Worm (Caenorhabditis elegans): ENCODE data around the gene Y73F4A.2.
A peak's percentile ranks its signal among the peaks of the same experiment; 100 is the strongest.

DNA sequence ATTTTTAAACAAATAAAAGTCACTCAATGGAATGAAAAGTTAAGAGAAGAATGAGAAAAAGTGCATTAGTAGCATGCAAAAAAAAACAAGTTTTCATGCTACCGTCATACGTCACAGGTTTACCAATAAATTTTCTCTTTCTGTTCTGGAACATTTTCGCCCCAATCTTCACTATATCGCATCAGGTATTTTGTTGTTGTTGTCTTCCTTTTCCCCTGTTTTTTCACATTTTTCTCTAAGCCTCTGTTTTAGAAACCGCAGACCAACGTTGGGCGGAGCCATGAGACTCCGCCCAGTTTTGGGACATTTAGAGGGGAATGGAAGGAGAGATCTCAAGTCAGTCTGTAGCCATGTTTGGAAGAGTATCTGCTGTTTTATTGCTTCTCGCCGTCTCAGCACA lies 45.1 kb upstream of the Y73F4A.2 start, which contains the start of gene msa-1:
- TF ChIP-seq mep-1 (tag; optimal IDR thresholded peaks at IDR 0.05) (peak; percentile 31), elt-3 (tag; optimal IDR thresholded peaks at IDR 0.05) (no peak), fkh-10 (GFP tag; optimal IDR thresholded peaks at IDR 0.05) (no peak), nhr-11 (tag; optimal IDR thresholded peaks at IDR 0.05) (no peak)
